Fruit fly (Drosophila melanogaster): ENCODE results near the gene CG33303.

- TF ChIP-seq CG10348 (GFP tag; IDR thresholded peaks at IDR 0.05) (no peak), EcR (GFP tag; optimal IDR thresholded peaks at IDR 0.05) (no peak), CG17806 (tag; optimal IDR thresholded peaks at IDR 0.05) (peak; percentile 7), D1 (tag; optimal IDR thresholded peaks at IDR 0.05) (no peak), CG13204 (GFP tag; optimal IDR thresholded peaks at IDR 0.05) (no peak), rn (GFP tag; IDR thresholded peaks at IDR 0.05) (no peak), CG15710 (tag; optimal IDR thresholded peaks at IDR 0.05) (peak; percentile 6), CG34367 (tag; optimal IDR thresholded peaks at IDR 0.05) (no peak)
These were observed 34.2 kb downstream of the CG33303 start, which contains the start of gene CG31715 for dm6 chr2L:10341405-10341804.

Data from whole organism, pupa.